Fruit fly (Drosophila melanogaster): Measurements from ENCODE around the gene CG32679.

- TF ChIP-seq psq (optimal IDR thresholded peaks at IDR 0.05) = no peak
- TF ChIP-seq Myc (optimal IDR thresholded peaks at IDR 0.05) = no peak
- TF ChIP-seq h (optimal IDR thresholded peaks at IDR 0.05) = no peak
These were observed 41.5 kb downstream of the CG32679 start, which contains the start of gene alpha-Man-Ia for dm6 chrX:10325567-10326345.
